Fruit fly (Drosophila melanogaster): ENCODE measurements around the gene meng.

The meng gene

dm6 chr2L:6787029-6787972 is 45.0 kb downstream of the meng start (continued):
- TF ChIP-seq Abd-B (GFP tag; optimal IDR thresholded peaks at IDR 0.05) (peak; percentile 96), CG1233 (GFP tag; optimal IDR thresholded peaks at IDR 0.05) (peak; percentile 96), CG31441 (GFP tag; IDR thresholded peaks at IDR 0.05) (peak; percentile 95), Trl (optimal IDR thresholded peaks at IDR 0.05) (peak; percentile 90 to 99), Trl (GFP tag; optimal IDR thresholded peaks at IDR 0.05) (peak; percentile 96), disco-r (GFP tag; optimal IDR thresholded peaks at IDR 0.05) (peak; percentile 96), CG14441 (GFP tag; IDR thresholded peaks at IDR 0.05) (peak; percentile 81), gcm2 (GFP tag; optimal IDR thresholded peaks at IDR 0.05) (peak; percentile 83), ac (GFP tag; optimal IDR thresholded peaks at IDR 0.05) (no peak), slbo (GFP tag; IDR thresholded peaks at IDR 0.05) (peak; percentile 90), Lhr (GFP tag; optimal IDR thresholded peaks at IDR 0.05) (peak; percentile 82), ci (GFP tag; IDR thresholded peaks at IDR 0.05) (peak; percentile 27; the same call in 2 of the 3 replicates), pb (GFP tag; optimal IDR thresholded peaks at IDR 0.05) (peak; percentile 96), Atf3 (GFP tag; optimal IDR thresholded peaks at IDR 0.05) (peak; percentile 95), CG8281 (tag; optimal IDR thresholded peaks at IDR 0.05) (peak; percentile 87), CG15269 (tag; optimal IDR thresholded peaks at IDR 0.05) (peak; percentile 95), dysf (GFP tag; IDR thresholded peaks at IDR 0.05) (peak; percentile 96), maf-S (GFP tag; optimal IDR thresholded peaks at IDR 0.05) (peak; percentile 95), CG6254 (GFP tag; optimal IDR thresholded peaks at IDR 0.05) (peak; percentile 83), CG10979 (tag; optimal IDR thresholded peaks at IDR 0.05) (peak; percentile 96), Atf6 (GFP tag; IDR thresholded peaks at IDR 0.05) (peak; percentile 90), dpn (GFP tag; optimal IDR thresholded peaks at IDR 0.05) (peak; percentile 95 to 98), ranshi (GFP tag; IDR thresholded peaks at IDR 0.05) (peak; percentile 83), ab (GFP tag; optimal IDR thresholded peaks at IDR 0.05) (peak; percentile 70), CG11456 (GFP tag; IDR thresholded peaks at IDR 0.05) (peak; percentile 85), esg (GFP tag; conservative IDR thresholded peaks at IDR 0.05) (peak; percentile 90)

- TF ChIP-seq chif (GFP tag; optimal IDR thresholded peaks at IDR 0.05) (peak; percentile 46 to 81), Sry-β (GFP tag; optimal IDR thresholded peaks at IDR 0.05) (no peak), croc (GFP tag; conservative IDR thresholded peaks at IDR 0.05) (peak; percentile 42; the same call in 2 of the 3 replicates), Spps (tag; optimal IDR thresholded peaks at IDR 0.05) (peak; percentile 55), CG8290 (GFP tag; optimal IDR thresholded peaks at IDR 0.05) (no peak), CG8290 (tag; optimal IDR thresholded peaks at IDR 0.05) (no peak), CG12104 (GFP tag; optimal IDR thresholded peaks at IDR 0.05) (peak; percentile 2), dpn (GFP tag; optimal IDR thresholded peaks at IDR 0.05) (peak; percentile 54 to 61), pan (optimal IDR thresholded peaks at IDR 0.05) (no peak), pan (GFP tag; optimal IDR thresholded peaks at IDR 0.05 in 1 of 2, IDR thresholded peaks at IDR 0.05 in 1 of 2) (peak in 1 of 2 experiments; percentile 57), toy (GFP tag; IDR thresholded peaks at IDR 0.05) (no peak), luna (GFP tag; optimal IDR thresholded peaks at IDR 0.05) (peak; percentile 56), Blimp-1 (GFP tag; optimal IDR thresholded peaks at IDR 0.05) (peak; percentile 78), CTCF (GFP tag; optimal IDR thresholded peaks at IDR 0.05) (no peak), eyg (GFP tag; optimal IDR thresholded peaks at IDR 0.05) (peak; percentile 37), grn (GFP tag; optimal IDR thresholded peaks at IDR 0.05) (no peak), Camta (GFP tag; optimal IDR thresholded peaks at IDR 0.05) (peak; percentile 51), CG18262 (tag; optimal IDR thresholded peaks at IDR 0.05) (peak; percentile 69), CG17829 (tag; optimal IDR thresholded peaks at IDR 0.05) (peak; percentile 45), nerfin-2 (GFP tag; IDR thresholded peaks at IDR 0.05; ENCODE audit: partially characterized antibody) (no peak), Fer3 (tag; optimal IDR thresholded peaks at IDR 0.05) (peak; percentile 60), CG11560 (tag; IDR thresholded peaks at IDR 0.05) (peak; percentile 5; the same call in 1 of the 3 replicates), Doc2 (GFP tag; IDR thresholded peaks at IDR 0.05) (no peak), gce (GFP tag; IDR thresholded peaks at IDR 0.05) (no peak), CoRest (tag; optimal IDR thresholded peaks at IDR 0.05) (peak; percentile 57), vfl (GFP tag; optimal IDR thresholded peaks at IDR 0.05) (no peak)
These were observed 45.7 kb downstream of the meng start for dm6 chr2L:6787973-6788368.
